Fruit fly (Drosophila melanogaster) whole organism, embryonic: Measurements from ENCODE around the gene Prosbeta2.
A peak's percentile ranks its signal among the peaks of the same experiment; 100 is the strongest.

Experiments
- Atf6 ChIP-seq: fragments of 200-800 bp; sonication (Bioruptor generic); IDR thresholded peaks from 2 replicates; pipeline ENCODE4 v1.3.6; 2022; ENCODE audit warnings: missing biosample characterization, missing genetic modification characterization
- CG10321 ChIP-seq: fragments of 200-800 bp; sonication (Bioruptor generic); IDR thresholded peaks from 2 replicates; pipeline ENCODE4 v1.3.6; 2022; ENCODE audit warnings: missing biosample characterization, missing genetic modification characterization
- CG11504 ChIP-seq: fragments of 200-800 bp; sonication (Bioruptor generic); optimal IDR thresholded peaks from 3 replicates; lab custom pipeline; 2019; ENCODE audit warnings: missing biosample characterization, mild to moderate bottlenecking, missing genetic modification characterization, moderate library complexity
- CG11696 ChIP-seq: fragments of 200-800 bp; sonication (Bioruptor generic); IDR thresholded peaks from 2 replicates; pipeline ENCODE4 v1.3.6; 2022; ENCODE audit warnings: missing biosample characterization, missing genetic modification characterization
- CG1233 ChIP-seq: fragments of 200-800 bp; sonication (Bioruptor generic); optimal IDR thresholded peaks from 4 replicates; lab custom pipeline; 2018; ENCODE audit warnings: missing biosample characterization, mild to moderate bottlenecking, missing genetic modification characterization
- CG12744 ChIP-seq: fragments of 200-800 bp; sonication (Bioruptor generic); optimal IDR thresholded peaks from 2 replicates; lab custom pipeline; 2016; ENCODE audit warnings: missing biosample characterization, missing genetic modification characterization
- CG14050 ChIP-seq: fragments of 200-800 bp; sonication (Bioruptor generic); IDR thresholded peaks from 3 replicates; pipeline ENCODE4 v1.3.6; 2022; ENCODE audit warnings: missing biosample characterization, missing genetic modification characterization
- CG15514 ChIP-seq: fragments of 200-800 bp; sonication (Bioruptor generic); optimal IDR thresholded peaks from 3 replicates; lab custom pipeline; 2017; ENCODE audit warnings: missing biosample characterization, missing genetic modification characterization, mild to moderate bottlenecking, moderate library complexity, missing genetic modification reagents
- CG16779 ChIP-seq: fragments of 200-800 bp; sonication (Bioruptor generic); IDR thresholded peaks from 2 replicates; pipeline ENCODE4 v1.3.6; 2022; ENCODE audit warnings: missing biosample characterization, missing genetic modification characterization
- CG17359 ChIP-seq: fragments of 200-800 bp; sonication (Bioruptor generic); optimal IDR thresholded peaks from 3 replicates; lab custom pipeline; 2018; ENCODE audit warnings: missing biosample characterization, mild to moderate bottlenecking, missing genetic modification characterization, moderate library complexity
- CG18011 ChIP-seq: fragments of 200-800 bp; sonication (Bioruptor generic); optimal IDR thresholded peaks from 2 replicates; lab custom pipeline; 2017; ENCODE audit warnings: missing biosample characterization, missing genetic modification characterization, mild to moderate bottlenecking, moderate library complexity, missing genotype
- CG31388 ChIP-seq: fragments of 200-800 bp; sonication (Bioruptor generic); optimal IDR thresholded peaks from 2 replicates; lab custom pipeline; 2016; ENCODE audit warnings: missing biosample characterization, missing genetic modification characterization
- CG31441 ChIP-seq: fragments of 200-800 bp; sonication (Bioruptor generic); IDR thresholded peaks from 2 replicates; pipeline ENCODE4 v1.3.6; 2022; ENCODE audit warnings: missing biosample characterization, missing genetic modification characterization
- CG32532 ChIP-seq: fragments of 200-800 bp; sonication (Bioruptor generic); IDR thresholded peaks from 2 replicates; pipeline ENCODE4 v1.3.6; 2022; ENCODE audit warnings: missing biosample characterization, missing genetic modification characterization
- CG32767 ChIP-seq: fragments of 200-800 bp; sonication (Bioruptor generic); IDR thresholded peaks from 2 replicates; pipeline ENCODE4 v1.3.6; 2022; ENCODE audit warnings: missing biosample characterization, missing genetic modification characterization
- CG4617 ChIP-seq: fragments of 200-800 bp; sonication (Bioruptor generic); optimal IDR thresholded peaks from 3 replicates; lab custom pipeline; 2016; ENCODE audit warnings: missing biosample characterization, missing genetic modification characterization, borderline replicate concordance
- CG4707 ChIP-seq: fragments of 200-800 bp; sonication (Bioruptor generic); optimal IDR thresholded peaks from 2 replicates; lab custom pipeline; 2018; ENCODE audit warnings: missing biosample characterization, mild to moderate bottlenecking, missing genetic modification characterization, moderate library complexity
- CG7839 ChIP-seq: fragments of 200-800 bp; sonication (Bioruptor generic); optimal IDR thresholded peaks from 3 replicates; lab custom pipeline; 2018; ENCODE audit warnings: missing biosample characterization, mild to moderate bottlenecking, missing genetic modification characterization, moderate library complexity
- CG8388 ChIP-seq: fragments of 200-800 bp; sonication (Bioruptor generic); optimal IDR thresholded peaks from 2 replicates; lab custom pipeline; 2019; ENCODE audit warnings: missing biosample characterization, mild to moderate bottlenecking, missing genetic modification characterization, moderate library complexity
- Dek ChIP-seq: fragments of 200-800 bp; sonication (Bioruptor generic); optimal IDR thresholded peaks from 3 replicates; lab custom pipeline; 2019; ENCODE audit warnings: missing biosample characterization, mild to moderate bottlenecking, missing genetic modification characterization, moderate library complexity
- Ets65A ChIP-seq: fragments of 200-800 bp; sonication (Bioruptor generic); peaks from one replicate; lab custom pipeline; 2016; ENCODE audit warnings: missing biosample characterization, missing genetic modification characterization
- Fer3 ChIP-seq: fragments of 200-800 bp; sonication (Bioruptor generic); optimal IDR thresholded peaks from 2 replicates; lab custom pipeline; 2018; ENCODE audit warnings: missing biosample characterization, mild to moderate bottlenecking, missing genetic modification characterization, moderate library complexity
- HmgD ChIP-seq: fragments of 200-800 bp; sonication (Bioruptor generic); optimal IDR thresholded peaks from 3 replicates; lab custom pipeline; 2016; ENCODE audit warnings: missing biosample characterization, missing genetic modification characterization
- Oli ChIP-seq: fragments of 200-800 bp; sonication (Bioruptor generic); optimal IDR thresholded peaks from 2 replicates; lab custom pipeline; 2018; ENCODE audit warnings: missing biosample characterization, mild to moderate bottlenecking, missing genetic modification characterization, moderate library complexity
- Sry-δ ChIP-seq: fragments of 200-800 bp; sonication (Bioruptor generic); optimal IDR thresholded peaks from 2 replicates; lab custom pipeline; 2016; ENCODE audit warnings: missing biosample characterization, missing genetic modification characterization
- Stat92E ChIP-seq, 3 experiments: fragments of >200 bp in 2 of 3; fragments of 200-800 bp in 1 of 3; sonication (Bioruptor generic) in 1 of 3; optimal IDR thresholded peaks; 2 replicates each; lab custom pipeline; 2017 to 2019; ENCODE audit warnings: missing biosample characterization in 3 of 3, missing genetic modification characterization in 3 of 3, mild to moderate bottlenecking in 1 of 3, moderate library complexity in 1 of 3
- dmrt11E ChIP-seq: fragments of 200-800 bp; sonication (Bioruptor generic); optimal IDR thresholded peaks from 3 replicates; lab custom pipeline; 2018; ENCODE audit warnings: missing biosample characterization, mild to moderate bottlenecking, missing genetic modification characterization, moderate library complexity
- ftz-f1 ChIP-seq: fragments of 200-800 bp; sonication (Bioruptor generic); optimal IDR thresholded peaks from 2 replicates; lab custom pipeline; 2016; ENCODE audit warnings: missing biosample characterization, missing genetic modification characterization
- fu2 ChIP-seq: fragments of 200-800 bp; sonication (Bioruptor generic); optimal IDR thresholded peaks from 2 replicates; lab custom pipeline; 2016; ENCODE audit warnings: missing biosample characterization, missing genetic modification characterization
- grau ChIP-seq: fragments of 200-800 bp; optimal IDR thresholded peaks from 3 replicates; lab custom pipeline; 2019; ENCODE audit warnings: missing biosample characterization, mild to moderate bottlenecking, missing genetic modification characterization, moderate library complexity
- grn ChIP-seq: fragments of 200-800 bp; sonication (Bioruptor generic); optimal IDR thresholded peaks from 3 replicates; lab custom pipeline; 2017; ENCODE audit warnings: missing biosample characterization, missing genetic modification characterization
- hkb ChIP-seq, 2 experiments: fragments of 200-800 bp in 1 of 2; fragments of >200 bp in 1 of 2; sonication (Bioruptor generic) in 1 of 2; IDR thresholded peaks in 1 of 2; optimal IDR thresholded peaks in 1 of 2; 2 replicates each; pipeline versions ENCODE4 v1.3.6 to Lab custom; 2017 to 2022; ENCODE audit warnings: missing biosample characterization in 1 of 2, missing genetic modification characterization in 1 of 2
- jigr1 ChIP-seq: fragments of 200-800 bp; sonication (Bioruptor generic); IDR thresholded peaks from 3 replicates; pipeline ENCODE4 v1.3.6; 2022; ENCODE audit warnings: missing biosample characterization, missing genetic modification characterization
- kni ChIP-seq: fragments of 200-800 bp; sonication (Bioruptor generic); optimal IDR thresholded peaks from 3 replicates; lab custom pipeline; 2017; ENCODE audit warnings: mild to moderate bottlenecking, missing biosample characterization, missing genetic modification reagents, missing genetic modification characterization
- lmd ChIP-seq: fragments of 200-800 bp; sonication (Bioruptor generic); IDR thresholded peaks from 2 replicates; pipeline ENCODE4 v1.3.6; 2022; ENCODE audit warnings: missing biosample characterization, missing genetic modification characterization
- lov ChIP-seq, 2 experiments: fragments of 200-800 bp in 1 of 2; fragments of >200 bp in 1 of 2; sonication (Bioruptor generic) in 1 of 2; IDR thresholded peaks in 1 of 2; optimal IDR thresholded peaks in 1 of 2; 2 replicates in 1 of 2; 3 replicates in 1 of 2; pipeline versions ENCODE4 v1.3.6 to Lab custom; 2017 to 2022; ENCODE audit warnings: missing biosample characterization in 1 of 2, missing genetic modification characterization in 1 of 2
- phol ChIP-seq: fragments of 200-800 bp; sonication (Bioruptor generic); optimal IDR thresholded peaks from 3 replicates; lab custom pipeline; 2018; ENCODE audit warnings: missing biosample characterization, mild to moderate bottlenecking, missing genetic modification characterization, moderate library complexity
- prd ChIP-seq, 3 experiments: fragments of >200 bp in 2 of 3; fragments of 200-800 bp in 1 of 3; sonication (Bioruptor generic) in 1 of 3; optimal IDR thresholded peaks in 2 of 3; IDR thresholded peaks in 1 of 3; 2 replicates in 2 of 3; 3 replicates in 1 of 3; pipeline versions ENCODE4 v1.3.6 to Lab custom; 2017 to 2022; ENCODE audit warnings: missing biosample characterization in 1 of 3, missing genetic modification characterization in 1 of 3
- pros ChIP-seq: fragments of 200-800 bp; sonication (Bioruptor generic); optimal IDR thresholded peaks from 3 replicates; lab custom pipeline; 2019; ENCODE audit warnings: missing biosample characterization, mild to moderate bottlenecking, missing genetic modification characterization, moderate library complexity
- sens ChIP-seq: fragments of 200-800 bp; sonication (Bioruptor generic); peaks from one replicate; lab custom pipeline; 2016; ENCODE audit warnings: missing biosample characterization, missing genetic modification characterization
- shn ChIP-seq: fragments of 200-800 bp; sonication (Bioruptor generic); optimal IDR thresholded peaks from 3 replicates; lab custom pipeline; 2016; ENCODE audit warnings: missing biosample characterization, missing genetic modification characterization
- slbo ChIP-seq: fragments of 200-800 bp; sonication (Bioruptor generic); IDR thresholded peaks from 2 replicates; pipeline ENCODE4 v1.3.6; 2022; ENCODE audit warnings: missing biosample characterization, missing genetic modification characterization
- sna ChIP-seq: fragments of 200-800 bp; sonication (Bioruptor generic); IDR thresholded peaks from 2 replicates; pipeline ENCODE4 v1.3.6; 2022; ENCODE audit warnings: missing biosample characterization, missing genetic modification characterization; ENCODE audit not compliant: partially characterized antibody
- so ChIP-seq: fragments of 200-800 bp; sonication (Bioruptor generic); IDR thresholded peaks from 3 replicates; pipeline ENCODE4 v1.3.6; 2022; ENCODE audit warnings: missing biosample characterization, missing genetic modification characterization
- sob ChIP-seq: fragments of 200-800 bp; sonication (Bioruptor generic); IDR thresholded peaks from 2 replicates; pipeline ENCODE4 v1.3.6; 2022; ENCODE audit warnings: missing biosample characterization, missing genetic modification characterization
- tin ChIP-seq: fragments of 200-800 bp; sonication (Bioruptor generic); optimal IDR thresholded peaks from 3 replicates; lab custom pipeline; 2016; ENCODE audit warnings: missing biosample characterization, missing genetic modification characterization
- usp ChIP-seq: fragments of >200 bp; optimal IDR thresholded peaks from 2 replicates; lab custom pipeline; 2017; ENCODE audit warnings: missing biosample characterization, missing genetic modification characterization
- zen2 ChIP-seq: fragments of 200-800 bp; sonication (Bioruptor generic); IDR thresholded peaks from 3 replicates; pipeline ENCODE4 v1.3.6; 2022; ENCODE audit warnings: missing biosample characterization, missing genetic modification characterization; ENCODE audit not compliant: partially characterized antibody

Gene Prosbeta2

dm6 chr3L:15007271-15007948 lies 7.7 kb downstream of the Prosbeta2 start:
- peak; percentile 71 for TF ChIP-seq grn
- TF ChIP-seq sens: peak; percentile 73
- no peak for TF ChIP-seq usp (GFP tag; lab: Kevin White, UChicago)
- TF ChIP-seq kni (GFP tag; lab: Kevin White, UChicago): peak; percentile 73
- TF ChIP-seq CG32767 (GFP tag; lab: Robert Waterston, UW): no peak
- TF ChIP-seq Dek (tag; lab: Kevin White, UChicago): no peak
- TF ChIP-seq Stat92E (GFP tag; optimal IDR thresholded peaks at IDR 0.05; lab: Kevin White, UChicago): peak in 1 of 3 experiments; percentile 81
- no peak for TF ChIP-seq CG32532 (GFP tag; lab: Robert Waterston, UW)
- TF ChIP-seq CG1233 (GFP tag; lab: Kevin White, UChicago): no peak
- no peak for TF ChIP-seq CG31388
- TF ChIP-seq tin: no peak
- no peak for TF ChIP-seq phol (tag; lab: Kevin White, UChicago)
- no peak for TF ChIP-seq ftz-f1 (GFP tag; lab: Kevin White, UChicago)
- no peak for TF ChIP-seq CG14050 (GFP tag; lab: Robert Waterston, UW)
- TF ChIP-seq CG12744 (GFP tag; lab: Kevin White, UChicago): no peak
- peak; percentile 57 for TF ChIP-seq CG11696 (GFP tag; lab: Robert Waterston, UW)
- TF ChIP-seq Sry-δ (GFP tag; lab: Kevin White, UChicago): no peak
- no peak for TF ChIP-seq zen2 (GFP tag; lab: Robert Waterston, UW)

- TF ChIP-seq dmrt11E (no peak), grau (tag; lab: Kevin White, UChicago) (peak; percentile 5), CG4617 (GFP tag; lab: Kevin White, UChicago) (no peak), CG11504 (tag; lab: Kevin White, UChicago) (peak; percentile 38), CG17359 (tag; lab: Kevin White, UChicago) (peak; percentile 26), Fer3 (tag; lab: Kevin White, UChicago) (no peak), so (no peak), sob (GFP tag; lab: Robert Waterston, UW) (0 out of 2 replicates have a peak, but pooled peaks have one; percentile 18), CG16779 (GFP tag; lab: Robert Waterston, UW) (no peak), slbo (GFP tag; lab: Robert Waterston, UW) (no peak), HmgD (GFP tag; lab: Kevin White, UChicago) (no peak), hkb (optimal IDR thresholded peaks at IDR 0.05; lab: Kevin White, UChicago) (no peak), hkb (GFP tag; IDR thresholded peaks at IDR 0.05; lab: Robert Waterston, UW) (no peak), prd (optimal IDR thresholded peaks at IDR 0.05; lab: Kevin White, UChicago) (no peak), prd (GFP tag; IDR thresholded peaks at IDR 0.05; lab: Robert Waterston, UW) (no peak), Ets65A (GFP tag; lab: Kevin White, UChicago) (peak; percentile 82), Oli (peak; percentile 12), CG15514 (no peak), CG31441 (GFP tag; lab: Robert Waterston, UW) (0 out of 2 replicates have a peak, but pooled peaks have one; percentile 22), CG10321 (GFP tag; lab: Robert Waterston, UW) (no peak), lmd (GFP tag; lab: Robert Waterston, UW) (peak; percentile 12; the same call in 1 of the 2 replicates), CG8388 (GFP tag; lab: Kevin White, UChicago) (peak; percentile 12), jigr1 (GFP tag; lab: Robert Waterston, UW) (no peak), CG18011 (GFP tag; lab: Kevin White, UChicago) (no peak), lov (optimal IDR thresholded peaks at IDR 0.05; lab: Kevin White, UChicago) (no peak), lov (GFP tag; IDR thresholded peaks at IDR 0.05; lab: Robert Waterston, UW) (no peak), fu2 (GFP tag; lab: Kevin White, UChicago) (no peak), pros (GFP tag; lab: Kevin White, UChicago) (no peak), sna (GFP tag; lab: Robert Waterston, UW) (no peak), Atf6 (GFP tag; lab: Robert Waterston, UW) (no peak), CG7839 (peak; percentile 4), CG4707 (no peak), shn (GFP tag; lab: Kevin White, UChicago) (no peak)
Measured at dm6 chr3L:15009681-15010080, 9.9 kb downstream of the Prosbeta2 start.
